Worm (Caenorhabditis elegans) whole organism, L4 larva: Measurements from ENCODE around the gene apl-1.

ENCODE experiments used
- snpc-4 ChIP-seq: fragments of 150-350 bp; optimal IDR thresholded peaks from 2 replicates; lab custom pipeline; 2014; ENCODE audit warnings: missing biosample characterization, missing genetic modification characterization
- unc-62 ChIP-seq, 3 experiments: fragments of 150-350 bp in 1 of 3; sonication (generic microtip); optimal IDR thresholded peaks in 2 of 3; peaks in 1 of 3; 1 replicate in 1 of 3; 2 replicates in 2 of 3; lab custom pipeline; 2014 to 2017; ENCODE audit warnings: missing biosample characterization in 3 of 3, missing genetic modification characterization in 3 of 3, missing genetic modification reagents in 3 of 3, missing genotype in 1 of 3

DNA sequence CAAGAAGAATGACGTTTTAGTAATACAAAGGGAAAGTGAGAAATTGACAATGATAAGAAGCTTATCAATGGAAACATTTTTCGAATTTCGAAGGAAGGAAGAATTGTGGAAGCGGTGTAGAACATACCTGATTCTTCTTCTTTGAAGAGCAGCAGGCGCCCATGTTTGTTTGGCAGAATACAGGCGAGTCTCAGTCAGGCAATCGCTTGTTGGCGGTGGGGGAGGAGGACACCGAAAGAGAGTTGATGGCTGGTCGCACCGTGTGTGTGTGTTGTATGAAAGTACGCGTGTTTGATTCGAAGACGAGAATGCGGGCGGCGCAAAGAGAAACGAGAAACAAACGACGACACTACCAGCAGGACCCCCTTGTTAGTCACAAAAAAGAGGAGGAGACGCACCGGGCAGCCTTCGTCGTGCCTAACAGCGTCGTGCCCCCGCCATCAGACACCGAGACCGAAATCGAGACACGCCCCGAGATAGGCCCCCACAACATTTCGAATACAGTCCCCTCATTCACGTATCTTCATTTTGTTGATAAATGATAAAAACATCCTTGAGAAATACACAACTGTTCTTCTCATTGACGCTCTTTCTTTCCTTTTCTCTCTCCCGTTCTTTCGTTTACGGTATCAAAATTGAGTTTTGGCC, 38.8 kb downstream of the apl-1 start, which contains the start of gene cal-5:
- TF ChIP-seq snpc-4 (tag; lab: Kevin White, UChicago) (no peak), unc-62 (GFP tag; optimal IDR thresholded peaks at IDR 0.05 in 1 of 2; lab: Kevin White, UChicago) (peak in 1 of 2 experiments; percentile 88), unc-62 (tag; optimal IDR thresholded peaks at IDR 0.05; lab: Kevin White, UChicago) (no peak)
